Fruit fly (Drosophila melanogaster) whole organism, prepupa: ENCODE measurements around the gene CG32712.
A peak's percentile ranks its signal among the peaks of the same experiment; 100 is the strongest.

ENCODE experiments used
- Blimp-1 ChIP-seq: fragments of 200-800 bp; sonication (Bioruptor generic); optimal IDR thresholded peaks from 3 replicates; lab custom pipeline; 2017; ENCODE audit warnings: missing biosample characterization, missing genetic modification characterization, mild to moderate bottlenecking, moderate library complexity, missing genetic modification reagents
- CG10631 ChIP-seq: fragments of 200-800 bp; sonication (Bioruptor generic); optimal IDR thresholded peaks from 2 replicates; lab custom pipeline; 2016; ENCODE audit warnings: missing biosample characterization, missing genetic modification characterization
- CG10669 ChIP-seq: fragments of 200-800 bp; sonication (Bioruptor generic); optimal IDR thresholded peaks from 3 replicates; lab custom pipeline; 2018; ENCODE audit warnings: missing biosample characterization, mild to moderate bottlenecking, missing genetic modification characterization, moderate library complexity
- CG11294 ChIP-seq: fragments of 200-800 bp; sonication (Bioruptor generic); IDR thresholded peaks from 2 replicates; pipeline ENCODE4 v1.3.6; 2022; ENCODE audit warnings: missing biosample characterization, missing genetic modification characterization
- CG11902 ChIP-seq: fragments of 200-800 bp; sonication (Bioruptor generic); optimal IDR thresholded peaks from 3 replicates; lab custom pipeline; 2016; ENCODE audit warnings: missing biosample characterization, missing genetic modification characterization
- CG15336 ChIP-seq: fragments of 200-800 bp; sonication (Bioruptor generic); IDR thresholded peaks from 2 replicates; pipeline ENCODE4 v1.3.6; 2022; ENCODE audit warnings: missing biosample characterization, missing genetic modification characterization
- CG1621 ChIP-seq: fragments of 200-800 bp; sonication (Bioruptor generic); optimal IDR thresholded peaks from 3 replicates; lab custom pipeline; 2018; ENCODE audit warnings: missing biosample characterization, mild to moderate bottlenecking, missing genetic modification characterization
- CG3032 ChIP-seq: fragments of 200-800 bp; optimal IDR thresholded peaks from 2 replicates; lab custom pipeline; 2019; ENCODE audit warnings: missing biosample characterization, mild to moderate bottlenecking, missing genetic modification characterization, moderate library complexity
- CG31627 ChIP-seq: fragments of 200-800 bp; sonication (Bioruptor generic); optimal IDR thresholded peaks from 3 replicates; lab custom pipeline; 2016; ENCODE audit warnings: missing biosample characterization, missing genetic modification characterization
- CG32006 ChIP-seq: fragments of 200-800 bp; sonication (Bioruptor generic); optimal IDR thresholded peaks from 3 replicates; lab custom pipeline; 2017; ENCODE audit warnings: missing biosample characterization, mild to moderate bottlenecking, missing genetic modification characterization
- CG34406 ChIP-seq: fragments of 200-800 bp; sonication (Bioruptor generic); optimal IDR thresholded peaks from 3 replicates; lab custom pipeline; 2016; ENCODE audit warnings: missing biosample characterization, missing genetic modification characterization
- CG6163 ChIP-seq: fragments of 200-800 bp; sonication (Bioruptor generic); IDR thresholded peaks from 3 replicates; pipeline ENCODE4 v1.3.6; 2022; ENCODE audit warnings: missing biosample characterization, missing genetic modification characterization
- CG6276 ChIP-seq: fragments of 200-800 bp; sonication (Bioruptor generic); optimal IDR thresholded peaks from 2 replicates; lab custom pipeline; 2017; ENCODE audit warnings: missing biosample characterization, mild to moderate bottlenecking, missing genetic modification characterization
- CG6792 ChIP-seq: fragments of 200-800 bp; sonication (Bioruptor generic); optimal IDR thresholded peaks from 3 replicates; lab custom pipeline; 2016; ENCODE audit warnings: missing biosample characterization, missing genetic modification characterization
- CG6808 ChIP-seq: fragments of 200-800 bp; sonication (Bioruptor generic); optimal IDR thresholded peaks from 3 replicates; lab custom pipeline; 2017; ENCODE audit warnings: missing biosample characterization, missing genetic modification characterization, mild to moderate bottlenecking, moderate library complexity, missing genetic modification reagents
- CG6854 ChIP-seq: fragments of 200-800 bp; sonication (Bioruptor generic); optimal IDR thresholded peaks from 2 replicates; lab custom pipeline; 2017; ENCODE audit warnings: missing biosample characterization, mild to moderate bottlenecking, missing genetic modification characterization
- CG7368 ChIP-seq: fragments of 200-800 bp; sonication (Bioruptor generic); optimal IDR thresholded peaks from 3 replicates; lab custom pipeline; 2016; ENCODE audit warnings: missing biosample characterization, missing genetic modification characterization
- CG8119 ChIP-seq: fragments of 200-800 bp; sonication (Bioruptor generic); IDR thresholded peaks from 3 replicates; pipeline ENCODE4 v1.3.6; 2022; ENCODE audit warnings: missing biosample characterization, missing genetic modification characterization
- CG8319 ChIP-seq: fragments of 200-800 bp; sonication (Bioruptor generic); optimal IDR thresholded peaks from 3 replicates; lab custom pipeline; 2016; ENCODE audit warnings: missing biosample characterization, missing genetic modification characterization
- CG9139 ChIP-seq: fragments of 200-800 bp; sonication (Bioruptor generic); optimal IDR thresholded peaks from 3 replicates; lab custom pipeline; 2017; ENCODE audit warnings: missing biosample characterization, mild to moderate bottlenecking, missing genetic modification characterization
- Eip78C ChIP-seq: fragments of 200-800 bp; sonication (Bioruptor generic); peaks from one replicate; lab custom pipeline; 2016; ENCODE audit warnings: missing biosample characterization, missing genetic modification characterization
- Eip93F ChIP-seq: fragments of 200-800 bp; sonication (Bioruptor generic); optimal IDR thresholded peaks from 2 replicates; lab custom pipeline; 2016; ENCODE audit warnings: missing biosample characterization, mild to moderate bottlenecking, missing genetic modification characterization
- Ets21C ChIP-seq: fragments of 200-800 bp; sonication (Bioruptor generic); optimal IDR thresholded peaks from 3 replicates; lab custom pipeline; 2016; ENCODE audit warnings: missing biosample characterization, missing genetic modification characterization
- Ets96B ChIP-seq: fragments of 200-800 bp; optimal IDR thresholded peaks from 2 replicates; lab custom pipeline; 2019; ENCODE audit warnings: missing biosample characterization, mild to moderate bottlenecking, missing genetic modification characterization, moderate library complexity
- Gug ChIP-seq: fragments of 200-800 bp; sonication (Bioruptor generic); IDR thresholded peaks from 2 replicates; pipeline ENCODE4 v1.3.6; 2022; ENCODE audit warnings: missing biosample characterization, missing genetic modification characterization
- Hr38 ChIP-seq: sonication (Bioruptor generic); optimal IDR thresholded peaks from 2 replicates; lab custom pipeline; 2016; ENCODE audit warnings: missing biosample characterization, missing genetic modification characterization
- Hr4 ChIP-seq: fragments of 200-800 bp; sonication (Bioruptor generic); optimal IDR thresholded peaks from 3 replicates; lab custom pipeline; 2016; ENCODE audit warnings: missing biosample characterization, missing genetic modification characterization
- Lpt ChIP-seq: fragments of 200-800 bp; sonication (Bioruptor generic); optimal IDR thresholded peaks from 3 replicates; lab custom pipeline; 2016; ENCODE audit warnings: missing biosample characterization, missing genetic modification characterization
- OdsH ChIP-seq: fragments of 200-800 bp; sonication (Bioruptor generic); optimal IDR thresholded peaks from 3 replicates; lab custom pipeline; 2016; ENCODE audit warnings: missing biosample characterization, missing genetic modification characterization
- Smox ChIP-seq: fragments of 200-800 bp; sonication (Bioruptor generic); optimal IDR thresholded peaks from 3 replicates; lab custom pipeline; 2016; ENCODE audit warnings: missing biosample characterization, missing genetic modification characterization
- Sox102F ChIP-seq: fragments of 200-800 bp; sonication (Bioruptor generic); optimal IDR thresholded peaks from 2 replicates; lab custom pipeline; 2016; ENCODE audit warnings: missing biosample characterization, mild to moderate bottlenecking, missing genetic modification characterization
- Sox14 ChIP-seq: fragments of 200-800 bp; sonication (Bioruptor generic); optimal IDR thresholded peaks from 3 replicates; lab custom pipeline; 2016; ENCODE audit warnings: missing biosample characterization, missing genetic modification characterization
- Sox15 ChIP-seq: fragments of 200-800 bp; sonication (Bioruptor generic); optimal IDR thresholded peaks from 3 replicates; lab custom pipeline; 2016; ENCODE audit warnings: missing biosample characterization, missing genetic modification characterization
- achi ChIP-seq: fragments of 200-800 bp; sonication (Bioruptor generic); optimal IDR thresholded peaks from 3 replicates; lab custom pipeline; 2016; ENCODE audit warnings: missing biosample characterization, missing genetic modification characterization
- acj6 ChIP-seq: fragments of 200-800 bp; sonication (Bioruptor generic); optimal IDR thresholded peaks from 3 replicates; lab custom pipeline; 2016; ENCODE audit warnings: missing biosample characterization, missing genetic modification characterization
- dac ChIP-seq: fragments of 200-800 bp; sonication (Bioruptor generic); optimal IDR thresholded peaks from 2 replicates; lab custom pipeline; 2017; ENCODE audit warnings: missing biosample characterization, mild to moderate bottlenecking, missing genetic modification characterization
- dsx ChIP-seq: fragments of 200-800 bp; optimal IDR thresholded peaks from 3 replicates; lab custom pipeline; 2019; ENCODE audit warnings: missing biosample characterization, mild to moderate bottlenecking, missing genetic modification characterization, moderate library complexity; ENCODE audit not compliant: poor library complexity, severe bottlenecking
- eg ChIP-seq: fragments of 200-800 bp; sonication (Bioruptor generic); IDR thresholded peaks from 3 replicates; pipeline ENCODE4 v1.3.6; 2022; ENCODE audit warnings: missing biosample characterization, missing genetic modification characterization
- esn ChIP-seq: fragments of 200-800 bp; sonication (Bioruptor generic); optimal IDR thresholded peaks from 2 replicates; lab custom pipeline; 2016; ENCODE audit warnings: missing biosample characterization, mild to moderate bottlenecking, missing genetic modification characterization, moderate library complexity
- fd59A ChIP-seq: fragments of 200-800 bp; sonication (Bioruptor generic); optimal IDR thresholded peaks from 2 replicates; lab custom pipeline; 2017; ENCODE audit warnings: missing biosample characterization, mild to moderate bottlenecking, missing genetic modification characterization, missing genetic modification reagents
- fd85E ChIP-seq: fragments of 200-800 bp; sonication (Bioruptor generic); optimal IDR thresholded peaks from 3 replicates; lab custom pipeline; 2016; ENCODE audit warnings: missing biosample characterization, missing genetic modification characterization
- lz ChIP-seq: fragments of 200-800 bp; sonication (Bioruptor generic); optimal IDR thresholded peaks from 3 replicates; lab custom pipeline; 2016; ENCODE audit warnings: missing biosample characterization, missing genetic modification characterization
- pdm3 ChIP-seq: fragments of 200-800 bp; sonication (Bioruptor generic); optimal IDR thresholded peaks from 3 replicates; lab custom pipeline; 2016; ENCODE audit warnings: missing biosample characterization, missing genetic modification characterization
- salr ChIP-seq, 2 experiments: fragments of 200-800 bp; sonication (Bioruptor generic); optimal IDR thresholded peaks; 3 replicates each; lab custom pipeline; 2016 to 2018; ENCODE audit warnings: missing biosample characterization in 2 of 2, missing genetic modification characterization in 2 of 2, mild to moderate bottlenecking in 1 of 2
- spab ChIP-seq: fragments of 200-800 bp; sonication (Bioruptor generic); optimal IDR thresholded peaks from 2 replicates; lab custom pipeline; 2017; ENCODE audit warnings: missing biosample characterization, mild to moderate bottlenecking, missing genetic modification characterization, missing genetic modification reagents
- svp ChIP-seq: fragments of 200-800 bp; sonication (Bioruptor generic); peaks from one replicate; lab custom pipeline; 2016; ENCODE audit warnings: missing biosample characterization, missing genetic modification characterization
- vri ChIP-seq: fragments of 200-800 bp; sonication (Bioruptor generic); optimal IDR thresholded peaks from 3 replicates; lab custom pipeline; 2016; ENCODE audit warnings: missing biosample characterization, mild to moderate bottlenecking, missing genetic modification characterization

CG32712 gene

DNA sequence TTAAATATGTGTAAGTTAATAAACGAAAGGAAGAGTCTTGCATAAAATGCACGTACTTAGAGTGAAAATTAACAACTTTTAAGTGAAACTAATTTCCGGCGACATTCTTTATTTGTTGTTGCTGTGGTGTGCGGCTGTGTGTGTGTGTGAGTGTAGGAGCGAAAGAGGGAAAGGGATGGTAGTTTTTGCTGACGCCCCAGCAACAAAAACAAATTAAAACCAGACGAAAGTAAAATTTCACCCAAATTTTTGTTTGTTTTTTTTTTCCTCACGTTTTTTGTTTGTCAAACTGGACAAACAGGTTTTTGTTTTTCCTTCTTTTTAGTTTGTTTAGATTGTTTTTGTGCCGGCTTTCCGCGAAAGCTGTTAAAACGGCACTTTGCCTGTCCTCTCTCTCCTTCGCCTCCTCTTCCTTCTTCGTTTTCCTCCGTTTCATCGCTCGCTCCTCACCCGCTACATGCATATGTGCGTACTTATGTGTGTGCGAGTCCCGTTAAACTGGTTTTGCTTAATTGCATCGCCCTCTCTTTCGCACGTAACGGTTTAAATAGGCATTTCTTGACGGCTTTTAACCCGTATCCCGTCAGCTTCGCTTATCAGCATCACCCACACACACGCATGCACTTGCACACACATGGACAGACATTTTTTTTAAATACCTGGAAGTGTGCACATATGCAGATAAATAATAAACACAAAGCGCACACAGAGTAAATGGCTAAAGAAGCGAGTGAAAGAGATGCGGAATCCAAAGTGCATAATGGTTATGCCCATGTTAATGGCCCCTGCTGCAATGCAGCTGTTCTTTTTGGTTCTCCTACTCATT is 3.9 kb upstream of the CG32712 start, which contains the start of gene Miga (continued):
- TF ChIP-seq eg (GFP tag; lab: Robert Waterston, UW) = peak; percentile 21; the same call in 1 of the 3 replicates
- TF ChIP-seq Smox (GFP tag; lab: Kevin White, UChicago) = no peak
- TF ChIP-seq CG15336 = peak; percentile 33; the same call in 1 of the 2 replicates
- TF ChIP-seq CG32006 (GFP tag; lab: Kevin White, UChicago) = peak; percentile 22
- TF ChIP-seq spab (GFP tag; lab: Kevin White, UChicago) = peak; percentile 9
- TF ChIP-seq CG8319 (GFP tag; lab: Kevin White, UChicago) = no peak
- TF ChIP-seq CG6808 = peak; percentile 18
- peak; percentile 8 for TF ChIP-seq Sox102F

DNA sequence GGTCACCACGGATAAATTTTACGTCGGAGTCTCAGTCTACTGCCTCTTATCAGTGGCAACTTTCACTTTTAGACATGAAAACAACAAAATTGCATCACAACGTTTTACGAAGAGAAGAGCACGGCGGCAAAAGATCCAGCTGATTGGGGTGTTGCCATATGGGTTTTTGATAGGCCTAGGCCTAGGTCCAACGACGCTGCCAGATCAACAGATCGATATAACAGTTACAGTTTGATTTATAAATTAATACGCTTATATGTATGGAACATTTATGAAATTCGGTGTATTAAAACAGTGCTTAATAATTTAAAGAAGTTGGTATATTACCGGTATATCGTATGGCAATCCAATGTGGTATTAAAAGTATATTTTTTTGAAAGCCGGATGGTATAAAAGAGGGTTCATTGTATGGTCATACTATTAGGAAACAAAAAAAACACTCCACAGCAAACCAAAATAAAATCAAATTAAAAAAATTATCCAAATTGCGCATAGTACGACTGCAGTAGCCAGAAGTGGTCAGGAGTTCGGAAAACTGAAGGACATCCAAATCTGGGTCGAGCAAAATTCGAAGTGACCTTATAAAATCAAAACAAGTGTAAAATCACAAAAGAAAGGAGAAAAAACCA is 3.2 kb upstream of the CG32712 start, which contains the start of gene CG1440:
TSS of gene CG1440 (plus strand) at position 402 of the 629 bp plus-strand sequence.
- TF ChIP-seq CG11902 (GFP tag; lab: Kevin White, UChicago) = no peak
- TF ChIP-seq Sox15 (GFP tag; lab: Kevin White, UChicago) = no peak
- TF ChIP-seq fd85E = no peak
- TF ChIP-seq fd59A = no peak
- no peak for TF ChIP-seq CG6854
- TF ChIP-seq vri (GFP tag; lab: Kevin White, UChicago) = no peak
- no peak for TF ChIP-seq svp (GFP tag; lab: Kevin White, UChicago)
- peak; percentile 66 for TF ChIP-seq Blimp-1
- TF ChIP-seq dac (GFP tag; lab: Kevin White, UChicago) = no peak
- TF ChIP-seq CG1621 (tag; lab: Kevin White, UChicago) = no peak
- no peak for TF ChIP-seq Smox (GFP tag; lab: Kevin White, UChicago)
- TF ChIP-seq pdm3 (GFP tag; lab: Kevin White, UChicago) = no peak
- peak; percentile 80 for TF ChIP-seq Eip78C (GFP tag; lab: Kevin White, UChicago)
- TF ChIP-seq CG9139 (GFP tag; lab: Kevin White, UChicago) = no peak
- TF ChIP-seq CG6792 (GFP tag; lab: Kevin White, UChicago) = no peak
- no peak for TF ChIP-seq Ets21C (GFP tag; lab: Kevin White, UChicago)
- TF ChIP-seq CG8119 (GFP tag; lab: Robert Waterston, UW) = 0 out of 3 replicates have a peak, but pooled peaks have one; percentile 27
- peak; percentile 33 for TF ChIP-seq achi
- TF ChIP-seq dsx (GFP tag; lab: Kevin White, UChicago) = no peak
- peak; percentile 32 for TF ChIP-seq Ets96B
- no peak for TF ChIP-seq Eip93F (GFP tag; lab: Kevin White, UChicago)
- no peak for TF ChIP-seq CG7368
- TF ChIP-seq Hr38 (GFP tag; lab: Kevin White, UChicago) = no peak
- no peak for TF ChIP-seq CG11294 (GFP tag; lab: Robert Waterston, UW)
- peak; percentile 22 for TF ChIP-seq Sox14 (GFP tag; lab: Kevin White, UChicago)
- 0 out of 3 replicates have a peak, but pooled peaks have one; percentile 14 for TF ChIP-seq CG6163 (GFP tag; lab: Robert Waterston, UW)
- no peak for TF ChIP-seq acj6 (GFP tag; lab: Kevin White, UChicago)
- no peak for TF ChIP-seq CG15336
- TF ChIP-seq CG10631 = peak; percentile 23
- no peak for TF ChIP-seq salr (GFP tag; optimal IDR thresholded peaks at IDR 0.05; lab: Kevin White, UChicago)
- TF ChIP-seq esn = peak; percentile 46
- no peak for TF ChIP-seq spab (GFP tag; lab: Kevin White, UChicago)
- no peak for TF ChIP-seq OdsH (GFP tag; lab: Kevin White, UChicago)
- TF ChIP-seq CG31627 (GFP tag; lab: Kevin White, UChicago) = no peak
- TF ChIP-seq CG34406 (GFP tag; lab: Kevin White, UChicago) = no peak
- peak; percentile 28 for TF ChIP-seq CG6808
- peak; percentile 54 for TF ChIP-seq CG6276 (GFP tag; lab: Kevin White, UChicago)
- no peak for TF ChIP-seq Sox102F
- no peak; the same call in 2 of the 3 replicates for TF ChIP-seq eg (GFP tag; lab: Robert Waterston, UW)
- TF ChIP-seq CG10669 = no peak
- TF ChIP-seq Gug (GFP tag; lab: Robert Waterston, UW) = peak; percentile 18; the same call in 1 of the 2 replicates
- TF ChIP-seq Hr4 (GFP tag; lab: Kevin White, UChicago) = no peak
- TF ChIP-seq lz (GFP tag; lab: Kevin White, UChicago) = peak; percentile 36
- peak; percentile 29 for TF ChIP-seq CG3032 (tag; lab: Kevin White, UChicago)
- no peak for TF ChIP-seq Lpt
